Fruit fly (Drosophila melanogaster) whole organism, embryonic: ENCODE results near the gene SelT.

ENCODE experiments used
- Atf3 ChIP-seq: fragments of 200-800 bp; sonication (Bioruptor generic); optimal IDR thresholded peaks from 3 replicates; lab custom pipeline; 2016; ENCODE audit warnings: missing biosample characterization, missing genetic modification characterization
- B-H1 ChIP-seq: fragments of 200-800 bp; sonication (Bioruptor generic); IDR thresholded peaks from 3 replicates; pipeline ENCODE4 v1.3.6; 2022; ENCODE audit warnings: missing biosample characterization, missing genetic modification characterization
- CG10209 ChIP-seq: fragments of 200-800 bp; sonication (Bioruptor generic); optimal IDR thresholded peaks from 3 replicates; lab custom pipeline; 2017; ENCODE audit warnings: missing biosample characterization, mild to moderate bottlenecking, missing genetic modification characterization, missing genetic modification reagents
- CG11560 ChIP-seq: fragments of 200-800 bp; sonication (Bioruptor generic); IDR thresholded peaks from 3 replicates; pipeline ENCODE4 v1.3.6; 2022; ENCODE audit warnings: missing biosample characterization, missing genetic modification characterization
- CG13894 ChIP-seq: fragments of 200-800 bp; sonication (Bioruptor generic); optimal IDR thresholded peaks from 3 replicates; lab custom pipeline; 2018; ENCODE audit warnings: missing biosample characterization, mild to moderate bottlenecking, missing genetic modification characterization, moderate library complexity
- CG14710 ChIP-seq: fragments of 200-800 bp; sonication (Bioruptor generic); optimal IDR thresholded peaks from 3 replicates; lab custom pipeline; 2019; ENCODE audit warnings: missing biosample characterization, mild to moderate bottlenecking, missing genetic modification characterization, moderate library complexity
- CG17802 ChIP-seq: fragments of 200-800 bp; sonication (Bioruptor generic); optimal IDR thresholded peaks from 2 replicates; lab custom pipeline; 2018; ENCODE audit warnings: missing biosample characterization, mild to moderate bottlenecking, missing genetic modification characterization, moderate library complexity
- CG17829 ChIP-seq: fragments of 200-800 bp; optimal IDR thresholded peaks from 2 replicates; lab custom pipeline; 2019; ENCODE audit warnings: missing biosample characterization, mild to moderate bottlenecking, missing genetic modification characterization, moderate library complexity
- CG18262 ChIP-seq: fragments of 200-800 bp; optimal IDR thresholded peaks from 3 replicates; lab custom pipeline; 2019; ENCODE audit warnings: missing biosample characterization, mild to moderate bottlenecking, missing genetic modification characterization, moderate library complexity
- CG2202 ChIP-seq: fragments of 200-800 bp; sonication (Bioruptor generic); optimal IDR thresholded peaks from 2 replicates; lab custom pipeline; 2018; ENCODE audit warnings: missing biosample characterization, mild to moderate bottlenecking, missing genetic modification characterization
- CG34376 ChIP-seq: fragments of 200-800 bp; sonication (Bioruptor generic); optimal IDR thresholded peaks from 2 replicates; lab custom pipeline; 2018; ENCODE audit warnings: missing biosample characterization, mild to moderate bottlenecking, missing genetic modification characterization
- CG43689 ChIP-seq: fragments of 200-800 bp; sonication (Bioruptor generic); IDR thresholded peaks from 2 replicates; pipeline ENCODE4 v1.3.6; 2022; ENCODE audit warnings: missing biosample characterization, missing genetic modification characterization
- CG7372 ChIP-seq: fragments of 200-800 bp; sonication (Bioruptor generic); IDR thresholded peaks from 2 replicates; pipeline ENCODE4 v1.3.6; 2022; ENCODE audit warnings: missing biosample characterization, missing genetic modification characterization
- CG7556 ChIP-seq: fragments of 200-800 bp; sonication (Bioruptor generic); optimal IDR thresholded peaks from 2 replicates; lab custom pipeline; 2017; ENCODE audit warnings: missing biosample characterization, mild to moderate bottlenecking, missing genetic modification characterization
- CG7745 ChIP-seq: fragments of 200-800 bp; sonication (Bioruptor generic); optimal IDR thresholded peaks from 2 replicates; lab custom pipeline; 2018; ENCODE audit warnings: missing biosample characterization, mild to moderate bottlenecking, missing genetic modification characterization, moderate library complexity
- CG8290 ChIP-seq, 3 experiments: fragments of 200-800 bp; sonication (Bioruptor generic); optimal IDR thresholded peaks; 2 replicates each; lab custom pipeline; 2016 to 2019; ENCODE audit warnings: missing biosample characterization in 3 of 3, missing genetic modification characterization in 3 of 3, mild to moderate bottlenecking in 2 of 3, moderate library complexity in 1 of 3
- CG8944 ChIP-seq: fragments of 200-800 bp; sonication (Bioruptor generic); optimal IDR thresholded peaks from 3 replicates; lab custom pipeline; 2016; ENCODE audit warnings: missing biosample characterization, missing genetic modification characterization
- CG9876 ChIP-seq: fragments of 200-800 bp; sonication (Bioruptor generic); optimal IDR thresholded peaks from 2 replicates; lab custom pipeline; 2016; ENCODE audit warnings: missing biosample characterization, missing genetic modification characterization
- CG9932 ChIP-seq: fragments of 200-800 bp; sonication (Bioruptor generic); IDR thresholded peaks from 2 replicates; pipeline ENCODE4 v1.3.6; 2022; ENCODE audit warnings: missing biosample characterization, missing genetic modification characterization
- CkIIα-i1 ChIP-seq: fragments of 200-800 bp; sonication (Bioruptor generic); IDR thresholded peaks from 2 replicates; pipeline ENCODE4 v1.3.6; 2022; ENCODE audit warnings: missing biosample characterization, missing genetic modification characterization
- CrebB ChIP-seq: fragments of 200-800 bp; sonication (Bioruptor generic); optimal IDR thresholded peaks from 3 replicates; lab custom pipeline; 2018; ENCODE audit warnings: missing biosample characterization, mild to moderate bottlenecking, missing genetic modification characterization
- D19A ChIP-seq: fragments of 200-800 bp; optimal IDR thresholded peaks from 3 replicates; lab custom pipeline; 2019; ENCODE audit warnings: missing biosample characterization, mild to moderate bottlenecking, missing genetic modification characterization, moderate library complexity
- Dad ChIP-seq: fragments of 200-800 bp; sonication (Bioruptor generic); optimal IDR thresholded peaks from 3 replicates; lab custom pipeline; 2016; ENCODE audit warnings: missing biosample characterization, missing genetic modification characterization
- Dbx ChIP-seq: fragments of 200-800 bp; sonication (Bioruptor generic); IDR thresholded peaks from 3 replicates; pipeline ENCODE4 v1.3.6; 2022; ENCODE audit warnings: missing biosample characterization, missing genetic modification characterization
- GATAe ChIP-seq: fragments of 200-800 bp; sonication (Bioruptor generic); conservative IDR thresholded peaks from 2 replicates; pipeline ENCODE4 v1.3.6; 2022; ENCODE audit warnings: missing biosample characterization, missing genetic modification characterization
- H15 ChIP-seq: fragments of 200-800 bp; sonication (Bioruptor generic); IDR thresholded peaks from 3 replicates; pipeline ENCODE4 v1.3.6; 2022; ENCODE audit warnings: missing biosample characterization, missing genetic modification characterization
- HLH54F ChIP-seq: fragments of 200-800 bp; sonication (Bioruptor generic); optimal IDR thresholded peaks from 3 replicates; lab custom pipeline; 2016; ENCODE audit warnings: missing biosample characterization, missing genetic modification characterization
- HLHmδ ChIP-seq: fragments of 200-800 bp; sonication (Bioruptor generic); optimal IDR thresholded peaks from 2 replicates; lab custom pipeline; 2018; ENCODE audit warnings: missing biosample characterization, mild to moderate bottlenecking, missing genetic modification characterization, moderate library complexity
- Hey ChIP-seq: fragments of 200-800 bp; sonication (Bioruptor generic); optimal IDR thresholded peaks from 3 replicates; lab custom pipeline; 2018; ENCODE audit warnings: missing biosample characterization, mild to moderate bottlenecking, missing genetic modification characterization
- Poxn ChIP-seq: fragments of 200-800 bp; sonication (Bioruptor generic); IDR thresholded peaks from 2 replicates; pipeline ENCODE4 v1.3.6; 2022; ENCODE audit warnings: missing biosample characterization, missing genetic modification characterization
- Xbp1 ChIP-seq: fragments of 200-800 bp; sonication (Bioruptor generic); optimal IDR thresholded peaks from 3 replicates; lab custom pipeline; 2016; ENCODE audit warnings: missing biosample characterization, mild to moderate bottlenecking, missing genetic modification characterization
- ap ChIP-seq: fragments of 200-800 bp; sonication (Bioruptor generic); IDR thresholded peaks from 2 replicates; pipeline ENCODE4 v1.3.6; 2022; ENCODE audit warnings: missing biosample characterization, missing genetic modification characterization
- chinmo ChIP-seq: fragments of 200-800 bp; sonication (Bioruptor generic); IDR thresholded peaks from 4 replicates; pipeline ENCODE4 v1.3.6; 2022; ENCODE audit warnings: missing biosample characterization, missing genetic modification characterization; ENCODE audit not compliant: partially characterized antibody
- chn ChIP-seq: fragments of 200-800 bp; sonication (Bioruptor generic); optimal IDR thresholded peaks from 2 replicates; lab custom pipeline; 2016; ENCODE audit warnings: missing biosample characterization, missing genetic modification characterization
- croc ChIP-seq: fragments of 200-800 bp; sonication (Bioruptor generic); conservative IDR thresholded peaks from 3 replicates; pipeline ENCODE4 v1.3.6; 2022; ENCODE audit warnings: missing biosample characterization, missing genetic modification characterization
- dan ChIP-seq: fragments of 200-800 bp; sonication (Bioruptor generic); IDR thresholded peaks from 2 replicates; pipeline ENCODE4 v1.3.6; 2022; ENCODE audit warnings: missing biosample characterization, missing genetic modification characterization
- dimm ChIP-seq: fragments of 200-800 bp; sonication (Bioruptor generic); IDR thresholded peaks from 2 replicates; pipeline ENCODE4 v1.3.6; 2022; ENCODE audit warnings: missing biosample characterization, missing genetic modification characterization
- disco-r ChIP-seq: fragments of 200-800 bp; sonication (Bioruptor generic); optimal IDR thresholded peaks from 2 replicates; lab custom pipeline; 2016; ENCODE audit warnings: missing biosample characterization, missing genetic modification characterization
- dmrt11E ChIP-seq: fragments of 200-800 bp; sonication (Bioruptor generic); optimal IDR thresholded peaks from 3 replicates; lab custom pipeline; 2018; ENCODE audit warnings: missing biosample characterization, mild to moderate bottlenecking, missing genetic modification characterization, moderate library complexity
- dmrt99B ChIP-seq: fragments of 200-800 bp; sonication (Bioruptor generic); optimal IDR thresholded peaks from 2 replicates; lab custom pipeline; 2018; ENCODE audit warnings: missing biosample characterization, mild to moderate bottlenecking, missing genetic modification characterization, moderate library complexity
- fd3F ChIP-seq: fragments of 200-800 bp; sonication (Bioruptor generic); optimal IDR thresholded peaks from 2 replicates; lab custom pipeline; 2018; ENCODE audit warnings: missing biosample characterization, mild to moderate bottlenecking, missing genetic modification characterization, moderate library complexity
- gsb ChIP-seq: fragments of 200-800 bp; sonication (Bioruptor generic); IDR thresholded peaks from 2 replicates; pipeline ENCODE4 v1.3.6; 2022; ENCODE audit warnings: missing biosample characterization, missing genetic modification characterization
- lab ChIP-seq: fragments of 200-800 bp; sonication (Bioruptor generic); optimal IDR thresholded peaks from 3 replicates; lab custom pipeline; 2017; ENCODE audit warnings: missing biosample characterization, missing genetic modification characterization, mild to moderate bottlenecking, moderate library complexity, missing genetic modification reagents
- maf-S ChIP-seq: fragments of 200-800 bp; sonication (Bioruptor generic); optimal IDR thresholded peaks from 2 replicates; lab custom pipeline; 2016; ENCODE audit warnings: missing biosample characterization, missing genetic modification characterization
- nerfin-2 ChIP-seq: fragments of 200-800 bp; sonication (Bioruptor generic); IDR thresholded peaks from 2 replicates; pipeline ENCODE4 v1.3.6; 2022; ENCODE audit warnings: missing biosample characterization, missing genetic modification characterization; ENCODE audit not compliant: partially characterized antibody
- schlank ChIP-seq: fragments of 200-800 bp; sonication (Bioruptor generic); optimal IDR thresholded peaks from 2 replicates; lab custom pipeline; 2018; ENCODE audit warnings: missing biosample characterization, mild to moderate bottlenecking, missing genetic modification characterization
- tin ChIP-seq: fragments of 200-800 bp; sonication (Bioruptor generic); optimal IDR thresholded peaks from 3 replicates; lab custom pipeline; 2016; ENCODE audit warnings: missing biosample characterization, missing genetic modification characterization
- trem ChIP-seq: fragments of 200-800 bp; optimal IDR thresholded peaks from 3 replicates; lab custom pipeline; 2019; ENCODE audit warnings: missing biosample characterization, mild to moderate bottlenecking, missing genetic modification characterization, moderate library complexity
- twi ChIP-seq: fragments of 200-800 bp; optimal IDR thresholded peaks from 2 replicates; lab custom pipeline; 2019; ENCODE audit warnings: missing biosample characterization, mild to moderate bottlenecking, missing genetic modification characterization, moderate library complexity
- tx ChIP-seq: fragments of 200-800 bp; sonication (Bioruptor generic); optimal IDR thresholded peaks from 2 replicates; lab custom pipeline; 2016; ENCODE audit warnings: missing biosample characterization, missing genetic modification characterization
- wek ChIP-seq: fragments of 200-800 bp; sonication (Bioruptor generic); optimal IDR thresholded peaks from 3 replicates; lab custom pipeline; 2018; ENCODE audit warnings: missing biosample characterization, mild to moderate bottlenecking, missing genetic modification characterization, moderate library complexity
- wor ChIP-seq: fragments of 200-800 bp; sonication (Bioruptor generic); IDR thresholded peaks from 2 replicates; pipeline ENCODE4 v1.3.6; 2022; ENCODE audit warnings: missing biosample characterization, missing genetic modification characterization

SelT gene

dm6 chr2L:5042076-5042475 lies 31.4 kb downstream of the SelT start (continued):
- TF ChIP-seq CG7372 (no peak), CG9876 (GFP tag; lab: Kevin White, UChicago) (no peak), Atf3 (no peak), dmrt99B (tag; lab: Kevin White, UChicago) (peak; percentile 37), Hey (tag; lab: Kevin White, UChicago) (no peak), Dbx (GFP tag; lab: Robert Waterston, UW) (no peak), dimm (no peak), dmrt11E (tag; lab: Kevin White, UChicago) (peak; percentile 62), D19A (peak; percentile 47), schlank (tag; lab: Kevin White, UChicago) (no peak), croc (GFP tag; lab: Robert Waterston, UW) (no peak), CG13894 (tag; lab: Kevin White, UChicago) (no peak), CG43689 (GFP tag; lab: Robert Waterston, UW) (no peak), CrebB (tag; lab: Kevin White, UChicago) (no peak), maf-S (GFP tag; lab: Kevin White, UChicago) (no peak), tin (GFP tag; lab: Kevin White, UChicago) (no peak), CG7556 (no peak), twi (peak; percentile 73), GATAe (no peak), CkIIα-i1 (GFP tag; lab: Robert Waterston, UW) (no peak), ap (GFP tag; lab: Robert Waterston, UW) (no peak), H15 (GFP tag; lab: Robert Waterston, UW) (no peak), B-H1 (GFP tag; lab: Robert Waterston, UW) (no peak), CG10209 (GFP tag; lab: Kevin White, UChicago) (peak; percentile 3), CG9932 (no peak), chn (GFP tag; lab: Kevin White, UChicago) (no peak), CG17829 (tag; lab: Kevin White, UChicago) (peak; percentile 30), wek (no peak), CG18262 (tag; lab: Kevin White, UChicago) (peak; percentile 68), CG11560 (no peak), HLHmδ (GFP tag; lab: Kevin White, UChicago) (no peak), disco-r (no peak), nerfin-2 (no peak), lab (GFP tag; lab: Kevin White, UChicago) (no peak), CG8944 (GFP tag; lab: Kevin White, UChicago) (no peak), tx (GFP tag; lab: Kevin White, UChicago) (no peak), fd3F (GFP tag; lab: Kevin White, UChicago) (no peak), Poxn (GFP tag; lab: Robert Waterston, UW) (no peak), CG2202 (tag; lab: Kevin White, UChicago) (no peak), trem (peak; percentile 22), CG17802 (no peak), gsb (GFP tag; lab: Robert Waterston, UW) (no peak), CG14710 (tag; lab: Kevin White, UChicago) (peak; percentile 53), wor (GFP tag; lab: Robert Waterston, UW) (no peak), HLH54F (no peak), CG34376 (GFP tag; lab: Kevin White, UChicago) (no peak), CG8290 (GFP tag; optimal IDR thresholded peaks at IDR 0.05; lab: Kevin White, UChicago) (no peak), CG8290 (tag; optimal IDR thresholded peaks at IDR 0.05; lab: Kevin White, UChicago) (no peak), CG7745 (tag; lab: Kevin White, UChicago) (no peak), Dad (GFP tag; lab: Kevin White, UChicago) (no peak), chinmo (GFP tag; lab: Robert Waterston, UW) (no peak), dan (GFP tag; lab: Robert Waterston, UW) (no peak), Xbp1 (GFP tag; lab: Kevin White, UChicago) (no peak)
